Worm (Caenorhabditis elegans): Measurements from ENCODE around the gene C29F9.5.

ce11 chrIII:164775-165174 lies 47.5 kb downstream of the C29F9.5 start, which contains the start of gene F40G9.8:
- TF ChIP-seq W03F9.2 (tag; optimal IDR thresholded peaks at IDR 0.05) (no peak), him-1 (tag; optimal IDR thresholded peaks at IDR 0.05) (no peak), dao-5 (tag; optimal IDR thresholded peaks at IDR 0.05) (no peak)

Measured in whole organism, L4/young adult.